Fruit fly (Drosophila melanogaster) whole organism, embryonic: ENCODE results near the gene CG18766.

ENCODE experiments used
- Ada2b ChIP-seq: fragments of 200-800 bp; sonication (Bioruptor generic); IDR thresholded peaks from 2 replicates; pipeline ENCODE4 v1.3.6; 2022; ENCODE audit warnings: missing biosample characterization, missing genetic modification characterization
- Adf1 ChIP-seq: fragments of 200-800 bp; sonication (Bioruptor generic); IDR thresholded peaks from 2 replicates; pipeline ENCODE4 v1.3.6; 2022; ENCODE audit warnings: missing biosample characterization, missing genetic modification characterization
- CG10654 ChIP-seq: fragments of 200-800 bp; sonication (Bioruptor generic); optimal IDR thresholded peaks from 2 replicates; lab custom pipeline; 2016; ENCODE audit warnings: missing biosample characterization, missing genetic modification characterization
- CG10959 ChIP-seq: fragments of 200-800 bp; sonication (Bioruptor generic); IDR thresholded peaks from 2 replicates; pipeline ENCODE4 v1.3.6; 2022; ENCODE audit warnings: missing biosample characterization, missing genetic modification characterization
- CG11247 ChIP-seq: fragments of 200-800 bp; sonication (Bioruptor generic); IDR thresholded peaks from 2 replicates; pipeline ENCODE4 v1.3.6; 2022; ENCODE audit warnings: missing biosample characterization, missing genetic modification characterization
- CG14441 ChIP-seq: fragments of 200-800 bp; sonication (Bioruptor generic); IDR thresholded peaks from 2 replicates; pipeline ENCODE4 v1.3.6; 2022; ENCODE audit warnings: missing biosample characterization, missing genetic modification characterization
- CG14710 ChIP-seq: fragments of 200-800 bp; sonication (Bioruptor generic); optimal IDR thresholded peaks from 3 replicates; lab custom pipeline; 2019; ENCODE audit warnings: missing biosample characterization, mild to moderate bottlenecking, missing genetic modification characterization, moderate library complexity
- CG15601 ChIP-seq: fragments of 200-800 bp; sonication (Bioruptor generic); optimal IDR thresholded peaks from 3 replicates; lab custom pipeline; 2019; ENCODE audit warnings: missing biosample characterization, mild to moderate bottlenecking, missing genetic modification characterization, moderate library complexity
- CG17359 ChIP-seq: fragments of 200-800 bp; sonication (Bioruptor generic); optimal IDR thresholded peaks from 3 replicates; lab custom pipeline; 2018; ENCODE audit warnings: missing biosample characterization, mild to moderate bottlenecking, missing genetic modification characterization, moderate library complexity
- CG18619 ChIP-seq: fragments of 200-800 bp; sonication (Bioruptor generic); optimal IDR thresholded peaks from 3 replicates; lab custom pipeline; 2017; ENCODE audit warnings: missing biosample characterization, mild to moderate bottlenecking, missing genetic modification characterization
- CG18764 ChIP-seq: fragments of 200-800 bp; sonication (Bioruptor generic); optimal IDR thresholded peaks from 3 replicates; lab custom pipeline; 2016; ENCODE audit warnings: missing biosample characterization, missing genetic modification characterization
- CG2116 ChIP-seq: fragments of 200-800 bp; sonication (Bioruptor generic); optimal IDR thresholded peaks from 3 replicates; lab custom pipeline; 2018; ENCODE audit warnings: missing biosample characterization, mild to moderate bottlenecking, missing genetic modification characterization
- CG32532 ChIP-seq: fragments of 200-800 bp; sonication (Bioruptor generic); IDR thresholded peaks from 2 replicates; pipeline ENCODE4 v1.3.6; 2022; ENCODE audit warnings: missing biosample characterization, missing genetic modification characterization
- CG3407 ChIP-seq: fragments of 200-800 bp; sonication (Bioruptor generic); optimal IDR thresholded peaks from 2 replicates; lab custom pipeline; 2018; ENCODE audit warnings: missing biosample characterization, mild to moderate bottlenecking, missing genetic modification characterization
- CG4617 ChIP-seq: fragments of 200-800 bp; sonication (Bioruptor generic); optimal IDR thresholded peaks from 3 replicates; lab custom pipeline; 2016; ENCODE audit warnings: missing biosample characterization, missing genetic modification characterization, borderline replicate concordance
- CG4854 ChIP-seq: fragments of 200-800 bp; sonication (Bioruptor generic); optimal IDR thresholded peaks from 2 replicates; lab custom pipeline; 2016; ENCODE audit warnings: missing biosample characterization, missing genetic modification characterization, inconsistent platforms
- CG7745 ChIP-seq: fragments of 200-800 bp; sonication (Bioruptor generic); optimal IDR thresholded peaks from 2 replicates; lab custom pipeline; 2018; ENCODE audit warnings: missing biosample characterization, mild to moderate bottlenecking, missing genetic modification characterization, moderate library complexity
- CG7963 ChIP-seq: fragments of 200-800 bp; sonication (Bioruptor generic); IDR thresholded peaks from 3 replicates; pipeline ENCODE4 v1.3.6; 2022; ENCODE audit warnings: missing biosample characterization, missing genetic modification characterization; ENCODE audit not compliant: partially characterized antibody
- Camta ChIP-seq: fragments of 200-800 bp; sonication (Bioruptor generic); optimal IDR thresholded peaks from 2 replicates; lab custom pipeline; 2016; ENCODE audit warnings: missing biosample characterization, missing genetic modification characterization
- Dip2 ChIP-seq: fragments of 200-800 bp; sonication (Bioruptor generic); IDR thresholded peaks from 2 replicates; pipeline ENCODE4 v1.3.6; 2022; ENCODE audit warnings: missing biosample characterization, missing genetic modification characterization
- Doc3 ChIP-seq: fragments of 200-800 bp; sonication (Bioruptor generic); IDR thresholded peaks from 3 replicates; pipeline ENCODE4 v1.3.6; 2022; ENCODE audit warnings: missing biosample characterization, missing genetic modification characterization; ENCODE audit not compliant: partially characterized antibody
- Dp ChIP-seq: fragments of 200-800 bp; sonication (Bioruptor generic); optimal IDR thresholded peaks from 2 replicates; lab custom pipeline; 2018; ENCODE audit warnings: missing biosample characterization, mild to moderate bottlenecking, missing genetic modification characterization, moderate library complexity
- Eip74EF ChIP-seq, 2 experiments: fragments of 200-800 bp in 1 of 2; fragments of >200 bp in 1 of 2; sonication (Bioruptor generic) in 1 of 2; optimal IDR thresholded peaks; 2 replicates each; lab custom pipeline; 2017 to 2019; ENCODE audit warnings: missing biosample characterization in 2 of 2, missing genetic modification characterization in 2 of 2, mild to moderate bottlenecking in 1 of 2, moderate library complexity in 1 of 2
- Elba2 ChIP-seq: fragments of 200-800 bp; sonication (Bioruptor generic); optimal IDR thresholded peaks from 3 replicates; lab custom pipeline; 2016; ENCODE audit warnings: missing biosample characterization, missing genetic modification characterization
- Fer2 ChIP-seq: fragments of 200-800 bp; sonication (Bioruptor generic); optimal IDR thresholded peaks from 2 replicates; lab custom pipeline; 2018; ENCODE audit warnings: missing biosample characterization, mild to moderate bottlenecking, missing genetic modification characterization, moderate library complexity
- GATAe ChIP-seq: fragments of 200-800 bp; sonication (Bioruptor generic); conservative IDR thresholded peaks from 2 replicates; pipeline ENCODE4 v1.3.6; 2022; ENCODE audit warnings: missing biosample characterization, missing genetic modification characterization
- H15 ChIP-seq: fragments of 200-800 bp; sonication (Bioruptor generic); IDR thresholded peaks from 3 replicates; pipeline ENCODE4 v1.3.6; 2022; ENCODE audit warnings: missing biosample characterization, missing genetic modification characterization
- HLH3B ChIP-seq: fragments of 200-800 bp; sonication (Bioruptor generic); IDR thresholded peaks from 2 replicates; pipeline ENCODE4 v1.3.6; 2022; ENCODE audit warnings: missing biosample characterization, missing genetic modification characterization
- Kr ChIP-seq: fragments of 200-800 bp; sonication (Bioruptor generic); optimal IDR thresholded peaks from 2 replicates; lab custom pipeline; 2017; ENCODE audit warnings: missing biosample characterization, mild to moderate bottlenecking, missing genetic modification characterization
- Lhr ChIP-seq: fragments of 200-800 bp; sonication (Bioruptor generic); optimal IDR thresholded peaks from 3 replicates; lab custom pipeline; 2017; ENCODE audit warnings: mild to moderate bottlenecking, missing biosample characterization, missing genetic modification reagents, missing genetic modification characterization
- Lpt ChIP-seq: fragments of >200 bp; optimal IDR thresholded peaks from 2 replicates; lab custom pipeline; 2018; ENCODE audit warnings: missing biosample characterization, missing genetic modification characterization
- NfI ChIP-seq: fragments of 200-800 bp; sonication (Bioruptor generic); optimal IDR thresholded peaks from 3 replicates; lab custom pipeline; 2018; ENCODE audit warnings: missing biosample characterization, mild to moderate bottlenecking, missing genetic modification characterization, moderate library complexity
- Side ChIP-seq: fragments of 200-800 bp; sonication (Bioruptor generic); optimal IDR thresholded peaks from 2 replicates; lab custom pipeline; 2016; ENCODE audit warnings: missing biosample characterization, missing genetic modification characterization
- ap ChIP-seq: fragments of 200-800 bp; sonication (Bioruptor generic); IDR thresholded peaks from 2 replicates; pipeline ENCODE4 v1.3.6; 2022; ENCODE audit warnings: missing biosample characterization, missing genetic modification characterization
- ato ChIP-seq: fragments of 200-800 bp; sonication (Bioruptor generic); IDR thresholded peaks from 2 replicates; pipeline ENCODE4 v1.3.6; 2022; ENCODE audit warnings: missing biosample characterization, missing genetic modification characterization; ENCODE audit not compliant: partially characterized antibody
- corto ChIP-seq: fragments of 200-800 bp; sonication (Bioruptor generic); optimal IDR thresholded peaks from 2 replicates; lab custom pipeline; 2016; ENCODE audit warnings: missing biosample characterization, mild to moderate bottlenecking, missing genetic modification characterization, moderate library complexity
- crc ChIP-seq: fragments of 200-800 bp; sonication (Bioruptor generic); optimal IDR thresholded peaks from 2 replicates; lab custom pipeline; 2016; ENCODE audit warnings: missing biosample characterization, missing genetic modification characterization
- fd102C ChIP-seq: fragments of 200-800 bp; sonication (Bioruptor generic); optimal IDR thresholded peaks from 2 replicates; lab custom pipeline; 2018; ENCODE audit warnings: missing biosample characterization, mild to moderate bottlenecking, missing genetic modification characterization, moderate library complexity
- gsb-n ChIP-seq: fragments of 200-800 bp; sonication (Bioruptor generic); optimal IDR thresholded peaks from 3 replicates; lab custom pipeline; 2018; ENCODE audit warnings: missing biosample characterization, mild to moderate bottlenecking, missing genetic modification characterization
- jing ChIP-seq: fragments of 200-800 bp; sonication (Bioruptor generic); optimal IDR thresholded peaks from 2 replicates; lab custom pipeline; 2018; ENCODE audit warnings: missing biosample characterization, mild to moderate bottlenecking, missing genetic modification characterization
- kay ChIP-seq: fragments of 200-800 bp; sonication (Bioruptor generic); optimal IDR thresholded peaks from 2 replicates; lab custom pipeline; 2016; ENCODE audit warnings: missing biosample characterization, missing genetic modification characterization
- lab ChIP-seq: fragments of 200-800 bp; sonication (Bioruptor generic); optimal IDR thresholded peaks from 3 replicates; lab custom pipeline; 2017; ENCODE audit warnings: missing biosample characterization, missing genetic modification characterization, mild to moderate bottlenecking, moderate library complexity, missing genetic modification reagents
- lbe ChIP-seq: fragments of 200-800 bp; sonication (Bioruptor generic); optimal IDR thresholded peaks from 2 replicates; lab custom pipeline; 2016; ENCODE audit warnings: missing biosample characterization, mild to moderate bottlenecking, missing genetic modification characterization
- sim ChIP-seq: fragments of 200-800 bp; sonication (Bioruptor generic); IDR thresholded peaks from 2 replicates; pipeline ENCODE4 v1.3.6; 2022; ENCODE audit warnings: missing biosample characterization, missing genetic modification characterization
- so ChIP-seq: fragments of 200-800 bp; sonication (Bioruptor generic); IDR thresholded peaks from 3 replicates; pipeline ENCODE4 v1.3.6; 2022; ENCODE audit warnings: missing biosample characterization, missing genetic modification characterization
- sqz ChIP-seq: fragments of 200-800 bp; sonication (Bioruptor generic); optimal IDR thresholded peaks from 3 replicates; lab custom pipeline; 2018; ENCODE audit warnings: missing biosample characterization, mild to moderate bottlenecking, missing genetic modification characterization
- tio ChIP-seq: fragments of 200-800 bp; sonication (Bioruptor generic); optimal IDR thresholded peaks from 2 replicates; lab custom pipeline; 2017; ENCODE audit warnings: missing biosample characterization, missing genetic modification characterization, inconsistent platforms
- tll ChIP-seq, 2 experiments: fragments of 200-800 bp in 1 of 2; fragments of >200 bp in 1 of 2; sonication (Bioruptor generic) in 1 of 2; optimal IDR thresholded peaks; 2 replicates each; lab custom pipeline; 2017 to 2019; ENCODE audit warnings: missing biosample characterization in 2 of 2, missing genetic modification characterization in 2 of 2, mild to moderate bottlenecking in 1 of 2, moderate library complexity in 1 of 2
- z ChIP-seq: fragments of 200-800 bp; sonication (Bioruptor generic); IDR thresholded peaks from 3 replicates; pipeline ENCODE4 v1.3.6; 2022; ENCODE audit warnings: missing biosample characterization, missing genetic modification characterization

The CG18766 gene

dm6 chr3R:27292159-27292880, 47.3 kb upstream of the CG18766 start, which contains the start of gene CG3348 (continued):
- TF ChIP-seq crc (GFP tag; lab: Kevin White, UChicago) (peak; percentile 49), CG17359 (tag; lab: Kevin White, UChicago) (peak; percentile 78), CG4617 (GFP tag; lab: Kevin White, UChicago) (no peak), GATAe (GFP tag; lab: Robert Waterston, UW) (peak; percentile 31), Camta (GFP tag; lab: Kevin White, UChicago) (peak; percentile 35), CG32532 (GFP tag; lab: Robert Waterston, UW) (peak; percentile 94), CG7963 (GFP tag; lab: Robert Waterston, UW) (no peak), Adf1 (GFP tag; lab: Robert Waterston, UW) (peak; percentile 79), H15 (GFP tag; lab: Robert Waterston, UW) (peak; percentile 34; the same call in 1 of the 3 replicates), NfI (GFP tag; lab: Kevin White, UChicago) (peak; percentile 72), Dip2 (GFP tag; lab: Robert Waterston, UW) (no peak), CG14441 (GFP tag; lab: Robert Waterston, UW) (peak; percentile 69), CG14710 (tag; lab: Kevin White, UChicago) (peak; percentile 44), Fer2 (tag; lab: Kevin White, UChicago) (peak; percentile 65), Dp (GFP tag; lab: Kevin White, UChicago) (no peak), CG15601 (tag; lab: Kevin White, UChicago) (peak; percentile 20), CG3407 (GFP tag; lab: Kevin White, UChicago) (no peak), CG18764 (GFP tag; lab: Kevin White, UChicago) (peak; percentile 4), Lhr (no peak), tio (GFP tag; lab: Kevin White, UChicago) (peak; percentile 49), sim (GFP tag; lab: Robert Waterston, UW) (no peak), CG11247 (peak; percentile 75), CG2116 (no peak), Elba2 (GFP tag; lab: Kevin White, UChicago) (no peak), corto (GFP tag; lab: Kevin White, UChicago) (no peak), CG10654 (GFP tag; lab: Kevin White, UChicago) (peak; percentile 39), CG10959 (GFP tag; lab: Robert Waterston, UW) (no peak), Lpt (GFP tag; lab: Kevin White, UChicago) (no peak), so (GFP tag; lab: Robert Waterston, UW) (0 out of 3 replicates have a peak, but pooled peaks have one; percentile 43), Eip74EF (GFP tag; optimal IDR thresholded peaks at IDR 0.05; lab: Kevin White, UChicago) (peak in 1 of 2 experiments; percentile 1), kay (no peak), tll (GFP tag; optimal IDR thresholded peaks at IDR 0.05; lab: Kevin White, UChicago) (no peak), ap (GFP tag; lab: Robert Waterston, UW) (no peak), lbe (peak; percentile 41), sqz (GFP tag; lab: Kevin White, UChicago) (no peak), lab (GFP tag; lab: Kevin White, UChicago) (peak; percentile 91), z (GFP tag; lab: Robert Waterston, UW) (no peak), gsb-n (peak; percentile 15), CG4854 (GFP tag; lab: Kevin White, UChicago) (no peak), jing (GFP tag; lab: Kevin White, UChicago) (no peak), HLH3B (GFP tag; lab: Robert Waterston, UW) (peak; percentile 61; the same call in 1 of the 2 replicates), Doc3 (GFP tag; lab: Robert Waterston, UW) (no peak), Kr (GFP tag; lab: Kevin White, UChicago) (no peak), fd102C (GFP tag; lab: Kevin White, UChicago) (no peak), Ada2b (GFP tag; lab: Robert Waterston, UW) (peak; percentile 83), Side (GFP tag; lab: Kevin White, UChicago) (peak; percentile 61), CG7745 (tag; lab: Kevin White, UChicago) (no peak), ato (GFP tag; lab: Robert Waterston, UW) (no peak), CG18619 (GFP tag; lab: Kevin White, UChicago) (peak; percentile 71)
